Fruit fly (Drosophila melanogaster): ENCODE data around the gene CatB.
A peak's percentile ranks its signal among the peaks of the same experiment; 100 is the strongest.

The CatB gene

dm6 chr2L:8704648-8705622 is at the start of gene CatB:
Gene CatB (plus strand): TSS chr2L:8705572.
- TF ChIP-seq CG7045 (GFP tag; optimal IDR thresholded peaks at IDR 0.05) (no peak), pad (GFP tag; optimal IDR thresholded peaks at IDR 0.05) (no peak), ovo (GFP tag; optimal IDR thresholded peaks at IDR 0.05) (peak; percentile 23), CG5204 (GFP tag; optimal IDR thresholded peaks at IDR 0.05) (peak; percentile 9), CG14711 (tag; optimal IDR thresholded peaks at IDR 0.05) (no peak), cnc (optimal IDR thresholded peaks at IDR 0.05) (no peak), bab1 (GFP tag; optimal IDR thresholded peaks at IDR 0.05) (no peak), CG7101 (tag; optimal IDR thresholded peaks at IDR 0.05) (peak; percentile 4), toe (GFP tag; optimal IDR thresholded peaks at IDR 0.05) (no peak), Crg-1 (GFP tag; optimal IDR thresholded peaks at IDR 0.05) (no peak), kay (GFP tag; ENCODE audit: borderline replicate concordance) (peak; percentile 69), Clk (GFP tag; optimal IDR thresholded peaks at IDR 0.05) (no peak), Hr96 (GFP tag; optimal IDR thresholded peaks at IDR 0.05) (peak; percentile 17), tj (GFP tag; optimal IDR thresholded peaks at IDR 0.05) (peak; percentile 43), CG1620 (GFP tag; optimal IDR thresholded peaks at IDR 0.05) (no peak), CG11617 (GFP tag; optimal IDR thresholded peaks at IDR 0.05) (no peak), Mnt (GFP tag; optimal IDR thresholded peaks at IDR 0.05) (peak; percentile 16), cic (GFP tag; optimal IDR thresholded peaks at IDR 0.05) (peak; percentile 89), CG33017 (tag; optimal IDR thresholded peaks at IDR 0.05) (peak; percentile 27), CG12768 (GFP tag; optimal IDR thresholded peaks at IDR 0.05) (no peak)

dm6 chr2L:8659549-8659948 is 45.8 kb upstream of the CatB start:
- TF ChIP-seq CG12768 (GFP tag; optimal IDR thresholded peaks at IDR 0.05) (no peak), CG7045 (GFP tag; optimal IDR thresholded peaks at IDR 0.05) (no peak), CG11617 (GFP tag; optimal IDR thresholded peaks at IDR 0.05) (no peak), CG33017 (tag; optimal IDR thresholded peaks at IDR 0.05) (no peak), ovo (GFP tag; optimal IDR thresholded peaks at IDR 0.05) (no peak), Mnt (GFP tag; optimal IDR thresholded peaks at IDR 0.05) (no peak), cnc (optimal IDR thresholded peaks at IDR 0.05) (no peak), bab1 (GFP tag; optimal IDR thresholded peaks at IDR 0.05) (no peak), CG1620 (GFP tag; optimal IDR thresholded peaks at IDR 0.05) (no peak)

- TF ChIP-seq tj (GFP tag; optimal IDR thresholded peaks at IDR 0.05) (no peak), cic (GFP tag; optimal IDR thresholded peaks at IDR 0.05) (no peak), CG5204 (GFP tag; optimal IDR thresholded peaks at IDR 0.05) (no peak), Hr96 (GFP tag; optimal IDR thresholded peaks at IDR 0.05) (no peak), cnc (optimal IDR thresholded peaks at IDR 0.05) (no peak), kay (GFP tag; ENCODE audit: borderline replicate concordance) (no peak), CG7045 (GFP tag; optimal IDR thresholded peaks at IDR 0.05) (no peak), toe (GFP tag; optimal IDR thresholded peaks at IDR 0.05) (no peak), Mnt (GFP tag; optimal IDR thresholded peaks at IDR 0.05) (no peak), CG14711 (tag; optimal IDR thresholded peaks at IDR 0.05) (no peak), bab1 (GFP tag; optimal IDR thresholded peaks at IDR 0.05) (no peak), CG33017 (tag; optimal IDR thresholded peaks at IDR 0.05) (no peak), pad (GFP tag; optimal IDR thresholded peaks at IDR 0.05) (no peak), CG12768 (GFP tag; optimal IDR thresholded peaks at IDR 0.05) (no peak), CG7101 (tag; optimal IDR thresholded peaks at IDR 0.05) (no peak), Crg-1 (GFP tag; optimal IDR thresholded peaks at IDR 0.05) (no peak), CG1620 (GFP tag; optimal IDR thresholded peaks at IDR 0.05) (no peak), ovo (GFP tag; optimal IDR thresholded peaks at IDR 0.05) (no peak), CG11617 (GFP tag; optimal IDR thresholded peaks at IDR 0.05) (no peak), Clk (GFP tag; optimal IDR thresholded peaks at IDR 0.05) (no peak)
Measured at dm6 chr2L:8672278-8672748, 33.1 kb upstream of the CatB start, which contains the start of gene Glt. Gene Glt (plus strand): TSS chr2L:8672698.

dm6 chr2L:8678955-8679354 is 26.4 kb upstream of the CatB start:
- no peak for TF ChIP-seq CG11617 (GFP tag; optimal IDR thresholded peaks at IDR 0.05)
- TF ChIP-seq cnc (optimal IDR thresholded peaks at IDR 0.05): no peak
- TF ChIP-seq pad (GFP tag; optimal IDR thresholded peaks at IDR 0.05): no peak
- TF ChIP-seq Mnt (GFP tag; optimal IDR thresholded peaks at IDR 0.05): no peak
- no peak for TF ChIP-seq toe (GFP tag; optimal IDR thresholded peaks at IDR 0.05)
- TF ChIP-seq CG5204 (GFP tag; optimal IDR thresholded peaks at IDR 0.05): no peak
- no peak for TF ChIP-seq CG1620 (GFP tag; optimal IDR thresholded peaks at IDR 0.05)
- TF ChIP-seq Clk (GFP tag; optimal IDR thresholded peaks at IDR 0.05): no peak
- TF ChIP-seq CG12768 (GFP tag; optimal IDR thresholded peaks at IDR 0.05): no peak

- TF ChIP-seq kay (GFP tag; ENCODE audit: borderline replicate concordance) (peak; percentile 28), CG1620 (GFP tag; optimal IDR thresholded peaks at IDR 0.05) (no peak)
Measured at dm6 chr2L:8679712-8680111, 25.7 kb upstream of the CatB start, which contains the start of gene CG9287. Gene CG9287 (minus strand): TSS chr2L:8679812.
